Worm (Caenorhabditis elegans) whole organism, late embryonic: ENCODE results near the gene C27C12.3.

ENCODE experiments used
- hlh-30 ChIP-seq: sonication (generic microtip); optimal IDR thresholded peaks from 2 replicates; lab custom pipeline; 2017; ENCODE audit warnings: antibody characterized with exemption, missing genetic modification characterization, missing compliant biosample characterization; ENCODE audit not compliant: insufficient read depth
- sox-4 ChIP-seq: sonication (generic microtip); optimal IDR thresholded peaks from 2 replicates; lab custom pipeline; 2017; ENCODE audit warnings: mild to moderate bottlenecking, missing genetic modification characterization, inconsistent platforms, missing compliant biosample characterization

DNA sequence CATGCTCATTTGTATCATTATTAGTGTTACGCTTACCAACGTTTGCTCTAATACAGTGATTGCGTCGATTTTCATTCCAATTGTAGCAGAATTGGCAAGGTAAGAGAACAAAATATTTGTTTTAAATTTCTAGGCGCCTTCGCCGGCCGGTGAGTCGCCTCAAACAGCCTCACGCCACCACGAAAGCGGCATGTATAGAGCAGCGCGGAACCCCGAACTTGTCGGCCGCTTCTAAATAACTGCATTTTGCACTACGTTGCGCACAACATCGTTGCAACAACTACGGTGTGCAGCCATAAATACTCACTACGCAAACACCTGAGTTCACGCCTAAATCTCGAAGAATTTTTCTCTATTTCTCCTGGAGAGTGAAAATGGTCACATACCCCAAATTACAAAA is 31.5 kb upstream of the C27C12.3 start:
- TF ChIP-seq hlh-30 (tag; lab: Kevin White, UChicago) (no peak), sox-4 (tag; lab: Kevin White, UChicago) (no peak)
